Fruit fly (Drosophila melanogaster): ENCODE data around the gene CG13693.

DNA sequence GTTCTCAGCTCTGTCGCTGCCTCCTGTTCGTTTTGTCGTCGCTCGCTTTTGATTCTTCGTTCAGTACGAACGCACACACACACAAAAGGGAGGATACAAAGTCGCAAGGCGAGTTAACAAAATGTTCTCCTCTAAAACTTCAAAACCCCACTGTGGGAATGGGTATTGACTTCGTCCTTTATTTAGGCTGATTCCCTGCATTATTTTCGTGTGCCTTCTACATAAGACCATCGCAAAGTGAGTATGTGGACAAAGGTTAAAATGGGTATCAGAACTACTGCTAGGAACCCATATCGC, 7.0 kb upstream of the CG13693 start:
- no peak for TF ChIP-seq Myc (optimal IDR thresholded peaks at IDR 0.05)
- no peak for TF ChIP-seq psq (optimal IDR thresholded peaks at IDR 0.05)
- TF ChIP-seq ttk (optimal IDR thresholded peaks at IDR 0.05): no peak
- TF ChIP-seq insv (optimal IDR thresholded peaks at IDR 0.05): no peak
- TF ChIP-seq Sin3A (optimal IDR thresholded peaks at IDR 0.05): no peak
